Fruit fly (Drosophila melanogaster) whole organism, embryonic: ENCODE results near the gene Tengl3.

Experiments
- Atf6 ChIP-seq: fragments of 200-800 bp; sonication (Bioruptor generic); IDR thresholded peaks from 2 replicates; pipeline ENCODE4 v1.3.6; 2022; ENCODE audit warnings: missing biosample characterization, missing genetic modification characterization
- BtbVII ChIP-seq: fragments of 200-800 bp; sonication (Bioruptor generic); optimal IDR thresholded peaks from 3 replicates; lab custom pipeline; 2017; ENCODE audit warnings: missing biosample characterization, mild to moderate bottlenecking, missing genetic modification characterization
- CG1024 ChIP-seq: fragments of 200-800 bp; sonication (Bioruptor generic); IDR thresholded peaks from 2 replicates; pipeline ENCODE4 v1.3.6; 2022; ENCODE audit warnings: missing biosample characterization, missing genetic modification characterization
- CG10321 ChIP-seq: fragments of 200-800 bp; sonication (Bioruptor generic); IDR thresholded peaks from 2 replicates; pipeline ENCODE4 v1.3.6; 2022; ENCODE audit warnings: missing biosample characterization, missing genetic modification characterization
- CG11560 ChIP-seq: fragments of 200-800 bp; sonication (Bioruptor generic); IDR thresholded peaks from 3 replicates; pipeline ENCODE4 v1.3.6; 2022; ENCODE audit warnings: missing biosample characterization, missing genetic modification characterization
- CG12769 ChIP-seq: fragments of 200-800 bp; sonication (Bioruptor generic); optimal IDR thresholded peaks from 2 replicates; lab custom pipeline; 2019; ENCODE audit warnings: missing biosample characterization, mild to moderate bottlenecking, missing genetic modification characterization, moderate library complexity
- CG18764 ChIP-seq: fragments of 200-800 bp; sonication (Bioruptor generic); optimal IDR thresholded peaks from 3 replicates; lab custom pipeline; 2016; ENCODE audit warnings: missing biosample characterization, missing genetic modification characterization
- CG2120 ChIP-seq: fragments of 200-800 bp; sonication (Bioruptor generic); optimal IDR thresholded peaks from 3 replicates; lab custom pipeline; 2016; ENCODE audit warnings: missing biosample characterization, missing genetic modification characterization
- CG31224 ChIP-seq: fragments of 200-800 bp; sonication (Bioruptor generic); IDR thresholded peaks from 2 replicates; pipeline ENCODE4 v1.3.6; 2022; ENCODE audit warnings: missing biosample characterization, missing genetic modification characterization
- CG3163 ChIP-seq: fragments of 200-800 bp; sonication (Bioruptor generic); optimal IDR thresholded peaks from 3 replicates; lab custom pipeline; 2016; ENCODE audit warnings: missing biosample characterization, missing genetic modification characterization
- CG32772 ChIP-seq: fragments of 200-800 bp; sonication (Bioruptor generic); IDR thresholded peaks from 2 replicates; pipeline ENCODE4 v1.3.6; 2022; ENCODE audit warnings: missing biosample characterization, missing genetic modification characterization
- CG5953 ChIP-seq: fragments of 200-800 bp; sonication (Bioruptor generic); IDR thresholded peaks from 2 replicates; pipeline ENCODE4 v1.3.6; 2022; ENCODE audit warnings: missing biosample characterization, missing genetic modification characterization
- CG6689 ChIP-seq: fragments of 200-800 bp; sonication (Bioruptor generic); IDR thresholded peaks from 2 replicates; pipeline ENCODE4 v1.3.6; 2022; ENCODE audit warnings: missing biosample characterization, missing genetic modification characterization
- CG8478 ChIP-seq: fragments of >200 bp; optimal IDR thresholded peaks from 2 replicates; lab custom pipeline; 2018
- Deaf1 ChIP-seq: fragments of 200-800 bp; optimal IDR thresholded peaks from 3 replicates; lab custom pipeline; 2019; ENCODE audit warnings: missing biosample characterization, mild to moderate bottlenecking, missing genetic modification characterization, moderate library complexity
- GATAe ChIP-seq: fragments of 200-800 bp; sonication (Bioruptor generic); conservative IDR thresholded peaks from 2 replicates; pipeline ENCODE4 v1.3.6; 2022; ENCODE audit warnings: missing biosample characterization, missing genetic modification characterization
- Med ChIP-seq: fragments of 200-800 bp; sonication (Bioruptor generic); peaks from one replicate; lab custom pipeline; 2016; ENCODE audit warnings: missing biosample characterization, missing genetic modification characterization, mild to moderate bottlenecking, inconsistent platforms, moderate library complexity
- NC2α ChIP-seq: fragments of 200-800 bp; sonication (Bioruptor generic); optimal IDR thresholded peaks from 2 replicates; lab custom pipeline; 2016; ENCODE audit warnings: missing biosample characterization, missing genetic modification characterization
- NFAT ChIP-seq: fragments of 200-800 bp; sonication (Bioruptor generic); IDR thresholded peaks from 2 replicates; pipeline ENCODE4 v1.3.6; 2022; ENCODE audit warnings: missing biosample characterization, missing genetic modification characterization
- PHDP ChIP-seq: fragments of 200-800 bp; sonication (Bioruptor generic); optimal IDR thresholded peaks from 3 replicates; lab custom pipeline; 2018; ENCODE audit warnings: missing biosample characterization, mild to moderate bottlenecking, missing genetic modification characterization, moderate library complexity
- Tbp ChIP-seq: fragments of >200 bp; optimal IDR thresholded peaks from 2 replicates; lab custom pipeline; 2018; ENCODE audit warnings: missing biosample characterization, missing genetic modification characterization
- Trl ChIP-seq, 3 experiments: fragments of >200 bp in 2 of 3; fragments of 200-800 bp in 1 of 3; sonication (Bioruptor generic) in 1 of 3; optimal IDR thresholded peaks; 2 replicates in 1 of 3; 3 replicates in 2 of 3; lab custom pipeline; 2016 to 2017; ENCODE audit warnings: missing biosample characterization in 1 of 3, missing genetic modification characterization in 1 of 3
- ab ChIP-seq: fragments of 200-800 bp; sonication (Bioruptor generic); optimal IDR thresholded peaks from 2 replicates; lab custom pipeline; 2016; ENCODE audit warnings: missing biosample characterization, missing genetic modification characterization
- ato ChIP-seq: fragments of 200-800 bp; sonication (Bioruptor generic); IDR thresholded peaks from 2 replicates; pipeline ENCODE4 v1.3.6; 2022; ENCODE audit warnings: missing biosample characterization, missing genetic modification characterization; ENCODE audit not compliant: partially characterized antibody
- cas ChIP-seq: fragments of 200-800 bp; sonication (Bioruptor generic); IDR thresholded peaks from 2 replicates; pipeline ENCODE4 v1.3.6; 2022; ENCODE audit warnings: missing biosample characterization, missing genetic modification characterization
- chinmo ChIP-seq: fragments of 200-800 bp; sonication (Bioruptor generic); IDR thresholded peaks from 4 replicates; pipeline ENCODE4 v1.3.6; 2022; ENCODE audit warnings: missing biosample characterization, missing genetic modification characterization; ENCODE audit not compliant: partially characterized antibody
- crc ChIP-seq: fragments of 200-800 bp; sonication (Bioruptor generic); optimal IDR thresholded peaks from 2 replicates; lab custom pipeline; 2016; ENCODE audit warnings: missing biosample characterization, missing genetic modification characterization
- ftz-f1 ChIP-seq: fragments of 200-800 bp; sonication (Bioruptor generic); optimal IDR thresholded peaks from 2 replicates; lab custom pipeline; 2016; ENCODE audit warnings: missing biosample characterization, missing genetic modification characterization
- gcm2 ChIP-seq: fragments of 200-800 bp; sonication (Bioruptor generic); optimal IDR thresholded peaks from 2 replicates; lab custom pipeline; 2016; ENCODE audit warnings: missing biosample characterization, missing genetic modification characterization
- gem ChIP-seq: fragments of 200-800 bp; sonication (Bioruptor generic); optimal IDR thresholded peaks from 2 replicates; lab custom pipeline; 2019; ENCODE audit warnings: missing biosample characterization, mild to moderate bottlenecking, missing genetic modification characterization, moderate library complexity
- grn ChIP-seq: fragments of 200-800 bp; sonication (Bioruptor generic); optimal IDR thresholded peaks from 3 replicates; lab custom pipeline; 2017; ENCODE audit warnings: missing biosample characterization, missing genetic modification characterization
- gsb ChIP-seq: fragments of 200-800 bp; sonication (Bioruptor generic); IDR thresholded peaks from 2 replicates; pipeline ENCODE4 v1.3.6; 2022; ENCODE audit warnings: missing biosample characterization, missing genetic modification characterization
- gsb-n ChIP-seq: fragments of 200-800 bp; sonication (Bioruptor generic); optimal IDR thresholded peaks from 3 replicates; lab custom pipeline; 2018; ENCODE audit warnings: missing biosample characterization, mild to moderate bottlenecking, missing genetic modification characterization
- ham ChIP-seq: fragments of 200-800 bp; sonication (Bioruptor generic); IDR thresholded peaks from 2 replicates; pipeline ENCODE4 v1.3.6; 2022; ENCODE audit warnings: missing biosample characterization, missing genetic modification characterization
- hth ChIP-seq: fragments of >200 bp; optimal IDR thresholded peaks from 2 replicates; lab custom pipeline; 2017; ENCODE audit warnings: inconsistent platforms
- insv ChIP-seq, 2 experiments: fragments of 200-800 bp; sonication (Bioruptor generic); optimal IDR thresholded peaks; 3 replicates each; lab custom pipeline; 2016 to 2018; ENCODE audit warnings: missing biosample characterization in 2 of 2, missing genetic modification characterization in 2 of 2
- maf-S ChIP-seq: fragments of 200-800 bp; sonication (Bioruptor generic); optimal IDR thresholded peaks from 2 replicates; lab custom pipeline; 2016; ENCODE audit warnings: missing biosample characterization, missing genetic modification characterization
- mirr ChIP-seq: fragments of 200-800 bp; sonication (Bioruptor generic); optimal IDR thresholded peaks from 3 replicates; lab custom pipeline; 2018; ENCODE audit warnings: missing biosample characterization, mild to moderate bottlenecking, missing genetic modification characterization
- pho ChIP-seq: fragments of 200-800 bp; sonication (Bioruptor generic); optimal IDR thresholded peaks from 2 replicates; lab custom pipeline; 2016; ENCODE audit warnings: missing biosample characterization, missing genetic modification characterization
- pita ChIP-seq: fragments of 200-800 bp; sonication (Bioruptor generic); optimal IDR thresholded peaks from 2 replicates; lab custom pipeline; 2017; ENCODE audit warnings: missing biosample characterization, mild to moderate bottlenecking, missing genetic modification characterization
- ranshi ChIP-seq: fragments of 200-800 bp; sonication (Bioruptor generic); IDR thresholded peaks from 2 replicates; pipeline ENCODE4 v1.3.6; 2022; ENCODE audit warnings: missing biosample characterization, missing genetic modification characterization
- sd ChIP-seq: fragments of 200-800 bp; sonication (Bioruptor generic); optimal IDR thresholded peaks from 3 replicates; lab custom pipeline; 2018; ENCODE audit warnings: missing biosample characterization, mild to moderate bottlenecking, missing genetic modification characterization, moderate library complexity
- sna ChIP-seq: fragments of 200-800 bp; sonication (Bioruptor generic); IDR thresholded peaks from 2 replicates; pipeline ENCODE4 v1.3.6; 2022; ENCODE audit warnings: missing biosample characterization, missing genetic modification characterization; ENCODE audit not compliant: partially characterized antibody
- trem ChIP-seq: fragments of 200-800 bp; optimal IDR thresholded peaks from 3 replicates; lab custom pipeline; 2019; ENCODE audit warnings: missing biosample characterization, mild to moderate bottlenecking, missing genetic modification characterization, moderate library complexity
- twi ChIP-seq: fragments of 200-800 bp; optimal IDR thresholded peaks from 2 replicates; lab custom pipeline; 2019; ENCODE audit warnings: missing biosample characterization, mild to moderate bottlenecking, missing genetic modification characterization, moderate library complexity
- vnd ChIP-seq: fragments of 200-800 bp; sonication (Bioruptor generic); IDR thresholded peaks from 3 replicates; pipeline ENCODE4 v1.3.6; 2022; ENCODE audit warnings: missing biosample characterization, missing genetic modification characterization; ENCODE audit not compliant: partially characterized antibody
- zen ChIP-seq: fragments of 200-800 bp; sonication (Bioruptor generic); optimal IDR thresholded peaks from 3 replicates; lab custom pipeline; 2018; ENCODE audit warnings: missing biosample characterization, mild to moderate bottlenecking, missing genetic modification characterization, moderate library complexity

Gene Tengl3

DNA sequence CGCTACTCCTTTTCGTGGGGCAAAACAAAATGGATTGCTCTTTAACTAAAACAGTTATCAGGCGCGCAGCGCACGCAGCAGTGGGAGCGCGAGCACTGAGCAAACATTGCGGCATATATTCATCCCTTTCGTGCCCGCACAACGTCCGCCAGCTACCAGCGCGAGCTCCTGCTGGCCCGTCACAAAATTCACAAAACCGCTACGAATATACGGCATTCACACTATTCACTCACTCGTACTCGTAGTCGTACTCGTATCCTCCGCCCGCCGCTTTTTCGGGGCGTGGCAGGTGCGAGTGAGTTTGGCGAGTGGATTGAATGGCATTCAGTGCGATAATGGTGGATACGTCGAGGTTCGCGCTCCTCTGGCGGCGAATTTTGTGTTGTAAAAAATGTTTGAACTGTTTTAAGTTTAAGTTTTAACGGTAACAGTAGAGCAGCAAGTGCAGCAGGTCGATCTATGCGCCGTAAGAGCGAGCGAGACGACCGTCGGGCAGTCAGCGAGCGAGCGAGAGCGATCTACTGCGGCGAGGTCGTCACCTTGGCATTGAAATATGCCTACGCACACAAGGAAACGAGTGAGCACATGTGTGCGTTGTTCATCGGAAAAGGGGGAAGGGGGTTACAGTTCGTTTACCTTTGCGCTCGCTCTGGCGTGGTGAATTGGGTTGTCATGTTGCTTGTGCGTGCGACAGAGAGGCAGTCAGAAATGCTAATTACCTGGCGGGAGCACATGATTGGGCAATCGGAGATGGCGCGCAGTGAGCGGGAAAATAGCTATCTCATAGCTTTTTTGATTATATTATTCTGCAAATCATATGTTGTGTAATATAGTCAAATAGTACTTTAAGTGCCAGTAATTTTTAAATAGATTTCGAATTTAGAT, 41.2 kb downstream of the Tengl3 start (continued):
- TF ChIP-seq CG1024 (GFP tag; lab: Robert Waterston, UW) (no peak), BtbVII (peak; percentile 78), CG2120 (GFP tag; lab: Kevin White, UChicago) (peak; percentile 70), maf-S (GFP tag; lab: Kevin White, UChicago) (no peak), CG12769 (tag; lab: Kevin White, UChicago) (peak; percentile 94), grn (GFP tag; lab: Kevin White, UChicago) (no peak), NFAT (GFP tag; lab: Robert Waterston, UW) (no peak), CG18764 (GFP tag; lab: Kevin White, UChicago) (peak; percentile 4), CG3163 (GFP tag; lab: Kevin White, UChicago) (peak; percentile 9), vnd (GFP tag; lab: Robert Waterston, UW) (no peak), CG5953 (GFP tag; lab: Robert Waterston, UW) (no peak), chinmo (GFP tag; lab: Robert Waterston, UW) (no peak), PHDP (peak; percentile 51), ham (GFP tag; lab: Robert Waterston, UW) (no peak), cas (GFP tag; lab: Robert Waterston, UW) (no peak)

DNA sequence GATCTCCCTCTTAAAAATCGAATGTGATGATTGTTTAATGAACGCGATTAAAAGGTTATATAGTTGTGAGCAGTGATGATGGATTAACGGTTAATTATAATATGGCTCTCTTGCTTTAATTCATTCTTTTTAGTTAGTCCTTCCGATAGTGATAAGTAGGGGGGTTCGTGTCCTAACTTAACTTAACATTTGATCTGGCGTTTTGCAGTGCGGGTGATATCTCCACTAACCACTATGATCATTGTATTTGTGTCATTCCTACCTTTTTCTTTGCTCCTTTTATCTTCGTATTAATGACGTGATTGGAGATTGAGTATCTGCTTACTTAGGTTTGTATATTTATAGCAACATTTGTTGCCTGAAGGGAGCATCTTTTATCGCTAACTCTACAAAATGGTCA, 42.7 kb downstream of the Tengl3 start:
- peak; percentile 37 for TF ChIP-seq pita (GFP tag; lab: Kevin White, UChicago)
- no peak for TF ChIP-seq crc (GFP tag; lab: Kevin White, UChicago)
- peak in 1 of 2 experiments; percentile 53 for TF ChIP-seq insv (GFP tag; optimal IDR thresholded peaks at IDR 0.05; lab: Kevin White, UChicago)
- TF ChIP-seq sna (GFP tag; lab: Robert Waterston, UW), result no peak
- no peak for TF ChIP-seq mirr (GFP tag; lab: Kevin White, UChicago)
- peak; percentile 16 for TF ChIP-seq zen (tag; lab: Kevin White, UChicago)
- TF ChIP-seq GATAe (GFP tag; lab: Robert Waterston, UW), result no peak
- TF ChIP-seq, all 482 proteins: peak for 3

DNA sequence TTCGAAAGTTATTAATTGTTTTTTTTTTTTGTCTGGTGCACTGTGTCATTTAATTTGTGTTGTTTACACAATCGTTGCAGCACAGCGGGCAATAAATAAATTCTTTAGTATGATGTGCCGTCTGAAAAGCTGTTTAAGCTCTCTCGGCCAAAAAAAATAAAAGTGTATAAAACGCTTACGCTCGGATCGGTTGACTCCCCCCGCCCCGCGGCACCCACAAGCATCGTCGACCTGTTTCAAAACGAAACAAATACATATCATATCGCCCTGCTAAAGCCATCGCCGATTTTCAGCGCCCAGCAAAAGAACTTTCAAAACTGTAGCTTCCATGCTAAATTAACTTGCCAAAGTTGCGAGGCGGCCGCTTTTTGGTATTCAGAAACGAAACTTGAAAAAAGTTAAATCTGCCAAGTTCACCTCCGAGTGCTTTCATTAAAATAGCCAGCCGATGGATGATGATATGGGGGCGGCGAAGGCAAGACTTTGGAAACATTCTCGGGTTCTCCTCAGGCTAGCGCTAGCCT, 43.7 kb downstream of the Tengl3 start:
- peak; percentile 22 for TF ChIP-seq sd (tag; lab: Kevin White, UChicago)
- peak; percentile 22 for TF ChIP-seq CG12769 (tag; lab: Kevin White, UChicago)
- no peak for TF ChIP-seq pho
- no peak for TF ChIP-seq Tbp (GFP tag; lab: Kevin White, UChicago)
- no peak for TF ChIP-seq ato (GFP tag; lab: Robert Waterston, UW)
- TF ChIP-seq CG32772 (GFP tag; lab: Robert Waterston, UW), result no peak
- TF ChIP-seq CG31224, result no peak
- TF ChIP-seq Atf6 (GFP tag; lab: Robert Waterston, UW), result no peak
- no peak for TF ChIP-seq trem (tag; lab: Kevin White, UChicago)
- TF ChIP-seq Trl (optimal IDR thresholded peaks at IDR 0.05; lab: Kevin White, UChicago), result no peak
- no peak for TF ChIP-seq Trl (GFP tag; optimal IDR thresholded peaks at IDR 0.05; lab: Kevin White, UChicago)
- TF ChIP-seq ftz-f1 (GFP tag; lab: Kevin White, UChicago), result peak; percentile 10
- TF ChIP-seq gsb-n (tag; lab: Kevin White, UChicago), result no peak
- TF ChIP-seq gcm2 (GFP tag; lab: Kevin White, UChicago), result no peak
- TF ChIP-seq NC2α, result no peak
- no peak for TF ChIP-seq twi
- no peak for TF ChIP-seq CG10321 (GFP tag; lab: Robert Waterston, UW)
- TF ChIP-seq Deaf1 (tag; lab: Kevin White, UChicago), result peak; percentile 12
- TF ChIP-seq gem (tag; lab: Kevin White, UChicago), result no peak
- no peak for TF ChIP-seq CG11560 (tag; lab: Robert Waterston, UW)
- TF ChIP-seq CG18764 (GFP tag; lab: Kevin White, UChicago), result no peak
- no peak for TF ChIP-seq CG6689 (GFP tag; lab: Robert Waterston, UW)
- no peak for TF ChIP-seq gsb (GFP tag; lab: Robert Waterston, UW)
- no peak for TF ChIP-seq hth (lab: Kevin White, UChicago)
- peak; percentile 77 for TF ChIP-seq Med
- no peak for TF ChIP-seq CG8478
- TF ChIP-seq ab (GFP tag; lab: Kevin White, UChicago), result no peak
- TF ChIP-seq ranshi (GFP tag; lab: Robert Waterston, UW), result no peak
